Worm (Caenorhabditis elegans) whole organism, L4/young adult: ENCODE data around the gene txt-3.

ENCODE experiments used
- W03F9.2 ChIP-seq: fragments of 150-350 bp; optimal IDR thresholded peaks from 2 replicates; lab custom pipeline; 2014; ENCODE audit warnings: missing biosample characterization, missing genetic modification characterization
- him-1 ChIP-seq: sonication (generic microtip); optimal IDR thresholded peaks from 2 replicates; lab custom pipeline; 2016; ENCODE audit warnings: missing genotype, missing genetic modification reagents, missing genetic modification characterization, missing compliant biosample characterization

- TF ChIP-seq W03F9.2 (tag; lab: Kevin White, UChicago) (no peak), him-1 (tag; lab: Kevin White, UChicago) (no peak)
Observed at ce11 chrIV:4915689-4916088, 48.1 kb upstream of the txt-3 start, which contains the start of gene str-155.
